Worm (Caenorhabditis elegans) whole organism, mixed stage, embryonic: ENCODE results near the gene str-45.

Experiments used
- bed-3 ChIP-seq: fragments of 200-800 bp; sonication (Bioruptor generic); optimal IDR thresholded peaks from 3 replicates; lab custom pipeline; 2018; ENCODE audit warnings: mild to moderate bottlenecking, missing genetic modification characterization, moderate library complexity, missing compliant biosample characterization
- ceh-39 ChIP-seq: fragments of 150-350 bp; optimal IDR thresholded peaks from 2 replicates; lab custom pipeline; 2014; ENCODE audit warnings: missing biosample characterization, missing genetic modification characterization
- ceh-83 ChIP-seq: fragments of 200-800 bp; sonication (Bioruptor generic); optimal IDR thresholded peaks from 2 replicates; lab custom pipeline; 2018; ENCODE audit warnings: mild to moderate bottlenecking, missing genetic modification characterization, missing compliant biosample characterization
- ces-1 ChIP-seq: fragments of 150-350 bp; optimal IDR thresholded peaks from 2 replicates; lab custom pipeline; 2014; ENCODE audit warnings: missing biosample characterization, missing genetic modification reagents, missing genetic modification characterization
- cnd-1 ChIP-seq: fragments of 200-800 bp; sonication (Bioruptor generic); optimal IDR thresholded peaks from 2 replicates; lab custom pipeline; 2018; ENCODE audit warnings: mild to moderate bottlenecking, missing genetic modification characterization, missing compliant biosample characterization
- drap-1 ChIP-seq: fragments of 200-800 bp; sonication (Bioruptor generic); optimal IDR thresholded peaks from 3 replicates; lab custom pipeline; 2018; ENCODE audit warnings: mild to moderate bottlenecking, missing genetic modification characterization, missing compliant biosample characterization
- elt-1 ChIP-seq: sonication (generic microtip); optimal IDR thresholded peaks from 2 replicates; lab custom pipeline; 2017; ENCODE audit warnings: missing genetic modification characterization, mild to moderate bottlenecking, missing compliant biosample characterization, antibody characterized with exemption, moderate library complexity, borderline replicate concordance; ENCODE audit not compliant: insufficient read depth
- flh-1 ChIP-seq: fragments of 200-800 bp; sonication (Bioruptor generic); optimal IDR thresholded peaks from 2 replicates; lab custom pipeline; 2018; ENCODE audit warnings: mild to moderate bottlenecking, missing genetic modification characterization, moderate library complexity, missing compliant biosample characterization
- ham-2 ChIP-seq: fragments of 200-800 bp; sonication (Bioruptor generic); optimal IDR thresholded peaks from 2 replicates; lab custom pipeline; 2018; ENCODE audit warnings: mild to moderate bottlenecking, missing genetic modification characterization, missing compliant biosample characterization
- hlh-1 ChIP-seq: fragments of 150-350 bp; optimal IDR thresholded peaks from 2 replicates; lab custom pipeline; 2014; ENCODE audit warnings: missing biosample characterization, missing genetic modification reagents, missing genetic modification characterization
- lin-13 ChIP-seq: fragments of 150-350 bp; optimal IDR thresholded peaks from 2 replicates; lab custom pipeline; 2014; ENCODE audit warnings: missing biosample characterization, missing genetic modification characterization
- lin-32 ChIP-seq: fragments of 200-800 bp; sonication (Bioruptor generic); optimal IDR thresholded peaks from 2 replicates; lab custom pipeline; 2018; ENCODE audit warnings: mild to moderate bottlenecking, missing genetic modification characterization, missing compliant biosample characterization
- lsy-2 ChIP-seq: fragments of 150-350 bp; optimal IDR thresholded peaks from 2 replicates; lab custom pipeline; 2014; ENCODE audit warnings: missing biosample characterization, missing genetic modification characterization
- mab-5 ChIP-seq: fragments of 150-350 bp; optimal IDR thresholded peaks from 2 replicates; lab custom pipeline; 2014; ENCODE audit warnings: missing biosample characterization, missing genetic modification characterization
- mep-1 ChIP-seq: fragments of 150-350 bp; optimal IDR thresholded peaks from 2 replicates; lab custom pipeline; 2017; ENCODE audit warnings: missing biosample characterization, missing genetic modification reagents, missing genetic modification characterization, inconsistent platforms
- mls-2 ChIP-seq: sonication (generic microtip); optimal IDR thresholded peaks from 2 replicates; lab custom pipeline; 2016; ENCODE audit warnings: mild to moderate bottlenecking, missing genetic modification characterization, moderate library complexity, missing compliant biosample characterization
- nhr-12 ChIP-seq: fragments of 150-350 bp; optimal IDR thresholded peaks from 2 replicates; lab custom pipeline; 2014; ENCODE audit warnings: missing biosample characterization, missing genetic modification characterization
- nhr-2 ChIP-seq: fragments of 150-350 bp; optimal IDR thresholded peaks from 2 replicates; lab custom pipeline; 2014; ENCODE audit warnings: missing biosample characterization, missing genetic modification characterization
- nhr-237 ChIP-seq: fragments of 150-350 bp; optimal IDR thresholded peaks from 2 replicates; lab custom pipeline; 2014; ENCODE audit warnings: missing biosample characterization, missing genetic modification characterization
- nhr-28 ChIP-seq: fragments of 150-350 bp; optimal IDR thresholded peaks from 2 replicates; lab custom pipeline; 2014; ENCODE audit warnings: missing biosample characterization, missing genetic modification characterization
- nhr-76 ChIP-seq: sonication (generic microtip); optimal IDR thresholded peaks from 2 replicates; lab custom pipeline; 2017; ENCODE audit warnings: missing biosample characterization, missing genetic modification characterization
- sem-2 ChIP-seq: fragments of 200-800 bp; sonication (Bioruptor generic); optimal IDR thresholded peaks from 2 replicates; lab custom pipeline; 2018; ENCODE audit warnings: mild to moderate bottlenecking, missing genetic modification characterization, missing compliant biosample characterization
- snpc-4 ChIP-seq: fragments of 150-350 bp; optimal IDR thresholded peaks from 2 replicates; lab custom pipeline; 2014; ENCODE audit warnings: missing biosample characterization, missing genetic modification characterization
- sptf-1 ChIP-seq: sonication (generic microtip); optimal IDR thresholded peaks from 2 replicates; lab custom pipeline; 2017; ENCODE audit warnings: mild to moderate bottlenecking, missing genetic modification characterization, moderate library complexity, missing compliant biosample characterization
- tbx-8 ChIP-seq: fragments of 200-800 bp; sonication (Bioruptor generic); optimal IDR thresholded peaks from 2 replicates; lab custom pipeline; 2018; ENCODE audit warnings: mild to moderate bottlenecking, missing genetic modification characterization, moderate library complexity, missing compliant biosample characterization
- unc-120 ChIP-seq: sonication (generic microtip); optimal IDR thresholded peaks from 2 replicates; lab custom pipeline; 2017; ENCODE audit warnings: missing genetic modification characterization, missing compliant biosample characterization; ENCODE audit not compliant: poor library complexity, severe bottlenecking
- unc-39 ChIP-seq: fragments of 150-350 bp; optimal IDR thresholded peaks from 2 replicates; lab custom pipeline; 2014; ENCODE audit warnings: missing biosample characterization, missing genetic modification characterization
- unc-62 ChIP-seq: fragments of 150-350 bp; optimal IDR thresholded peaks from 2 replicates; lab custom pipeline; 2014; ENCODE audit warnings: missing biosample characterization, missing genetic modification reagents, missing genetic modification characterization
- zip-8 ChIP-seq: fragments of 150-350 bp; optimal IDR thresholded peaks from 2 replicates; lab custom pipeline; 2014; ENCODE audit warnings: missing biosample characterization, missing genetic modification characterization
- ztf-11 ChIP-seq: fragments of 150-350 bp; optimal IDR thresholded peaks from 2 replicates; lab custom pipeline; 2014; ENCODE audit warnings: missing biosample characterization, missing genetic modification characterization

Gene str-45

DNA sequence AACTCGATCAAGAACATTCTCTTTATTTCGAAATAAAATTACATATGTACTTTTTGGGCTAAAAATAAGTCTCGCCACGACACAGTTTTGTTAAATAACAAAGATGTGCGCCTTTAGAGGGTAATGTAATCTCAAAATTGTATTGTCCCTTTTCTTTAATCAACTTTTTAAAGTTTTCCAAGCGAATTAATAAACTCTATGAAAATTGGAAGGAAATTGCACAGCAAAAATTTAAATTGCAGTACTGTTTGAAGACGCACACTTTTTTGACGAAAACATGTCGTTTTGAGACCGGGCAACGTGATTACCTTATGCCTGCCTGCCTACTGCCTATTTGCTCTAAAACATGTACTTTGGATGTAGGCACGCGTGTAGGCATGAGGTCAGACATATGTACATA is 33.2 kb downstream of the str-45 start:
- TF ChIP-seq lin-32 (no peak), flh-1 (GFP tag; lab: Kevin White, UChicago) (no peak), lsy-2 (tag; lab: Kevin White, UChicago) (no peak), nhr-12 (tag; lab: Kevin White, UChicago) (no peak), mab-5 (no peak), mep-1 (no peak), ztf-11 (no peak), unc-39 (no peak), snpc-4 (no peak)

DNA sequence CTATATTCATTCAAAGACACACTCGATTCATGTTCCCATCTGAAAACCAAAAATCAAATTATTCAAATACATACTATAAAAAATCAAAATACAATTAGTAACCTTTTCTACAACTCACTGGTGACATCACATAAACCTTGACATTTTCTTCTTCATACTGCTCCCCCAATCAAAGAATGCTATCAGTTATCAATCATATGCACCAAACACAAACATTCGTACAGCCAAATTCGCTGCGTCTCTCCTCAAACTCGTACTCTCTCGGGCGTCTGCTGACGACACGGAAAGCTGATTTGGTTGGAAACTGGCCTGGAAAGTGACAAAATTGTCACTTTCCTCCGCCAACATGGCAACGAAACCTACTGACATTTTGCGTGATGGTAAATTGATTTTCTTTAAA is 33.6 kb downstream of the str-45 start, which contains the start of gene plc-2:
Gene plc-2 (plus strand): TSS at position 196 of the 400 bp plus-strand sequence.
- TF ChIP-seq nhr-28 (tag; lab: Kevin White, UChicago) (no peak), nhr-76 (tag; lab: Kevin White, UChicago) (no peak), drap-1 (no peak), nhr-237 (tag; lab: Kevin White, UChicago) (no peak), unc-39 (no peak), hlh-1 (no peak), unc-120 (tag; lab: Kevin White, UChicago) (no peak), cnd-1 (tag; lab: Kevin White, UChicago) (no peak), nhr-2 (no peak), ceh-39 (tag; lab: Kevin White, UChicago) (no peak), ham-2 (GFP tag; lab: Kevin White, UChicago) (no peak), bed-3 (no peak), snpc-4 (no peak), ces-1 (GFP tag; lab: Kevin White, UChicago) (no peak), sptf-1 (no peak)

DNA sequence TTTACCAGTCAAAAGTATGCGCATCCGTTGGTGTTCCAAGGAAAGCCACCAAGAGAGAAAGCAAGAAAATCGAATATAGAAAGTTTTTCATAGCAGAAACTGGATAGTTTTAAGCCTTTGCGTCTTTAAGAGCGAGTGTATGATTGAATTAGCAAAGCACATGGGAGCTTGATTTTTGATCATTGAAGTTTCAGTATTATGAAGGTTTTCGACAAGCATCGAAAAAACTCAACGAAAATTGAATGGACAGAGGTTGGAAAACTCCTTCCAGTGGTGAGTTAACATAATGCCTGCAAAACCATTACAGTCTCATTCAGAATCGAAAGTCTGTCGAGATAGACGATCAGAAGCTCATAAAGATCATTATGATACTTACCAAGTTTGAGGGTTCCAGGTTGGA is 35.1 kb downstream of the str-45 start, which contains the start of gene Y75B12B.13:
Gene Y75B12B.13 (minus strand): TSS at position 101 of the 400 bp plus-strand sequence.
- no peak for TF ChIP-seq sem-2 (GFP tag; lab: Kevin White, UChicago)
- TF ChIP-seq lin-32: no peak
- no peak for TF ChIP-seq ceh-39 (tag; lab: Kevin White, UChicago)
- no peak for TF ChIP-seq mls-2 (tag; lab: Kevin White, UChicago)
- TF ChIP-seq flh-1 (GFP tag; lab: Kevin White, UChicago): no peak
- no peak for TF ChIP-seq nhr-237 (tag; lab: Kevin White, UChicago)
- no peak for TF ChIP-seq hlh-1
- TF ChIP-seq mab-5: no peak
- no peak for TF ChIP-seq nhr-28 (tag; lab: Kevin White, UChicago)

DNA sequence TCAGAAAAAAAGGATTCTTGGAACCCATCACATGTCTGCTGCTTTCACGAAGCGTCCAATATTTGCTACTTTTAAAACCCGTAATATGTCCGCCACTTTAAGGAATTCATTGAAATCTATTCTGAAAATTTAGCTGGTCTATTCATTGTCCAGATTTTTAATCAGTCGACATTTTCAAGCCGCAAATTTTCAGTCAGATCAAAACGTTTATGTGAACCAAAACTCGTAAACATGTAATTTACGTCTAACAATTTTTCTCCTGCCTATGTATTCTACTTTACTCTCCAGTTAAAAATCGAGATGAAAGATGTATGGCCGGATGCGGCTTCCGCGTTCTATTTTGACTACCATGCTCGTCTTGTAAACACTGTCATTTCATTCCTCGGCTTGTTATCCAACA is 39.2 kb downstream of the str-45 start, which contains the start of gene srw-1:
Gene srw-1 (plus strand): TSS at position 301 of the 400 bp plus-strand sequence.
- TF ChIP-seq ztf-11 (no peak), ceh-83 (GFP tag; lab: Kevin White, UChicago) (no peak), ceh-39 (tag; lab: Kevin White, UChicago) (no peak), mab-5 (no peak), sem-2 (GFP tag; lab: Kevin White, UChicago) (no peak), tbx-8 (GFP tag; lab: Kevin White, UChicago) (no peak), nhr-237 (tag; lab: Kevin White, UChicago) (no peak), mep-1 (no peak), ham-2 (GFP tag; lab: Kevin White, UChicago) (no peak), lin-13 (tag; lab: Kevin White, UChicago) (no peak), unc-39 (no peak)
- TF ChIP-seq, all 35 proteins: peak for 0

DNA sequence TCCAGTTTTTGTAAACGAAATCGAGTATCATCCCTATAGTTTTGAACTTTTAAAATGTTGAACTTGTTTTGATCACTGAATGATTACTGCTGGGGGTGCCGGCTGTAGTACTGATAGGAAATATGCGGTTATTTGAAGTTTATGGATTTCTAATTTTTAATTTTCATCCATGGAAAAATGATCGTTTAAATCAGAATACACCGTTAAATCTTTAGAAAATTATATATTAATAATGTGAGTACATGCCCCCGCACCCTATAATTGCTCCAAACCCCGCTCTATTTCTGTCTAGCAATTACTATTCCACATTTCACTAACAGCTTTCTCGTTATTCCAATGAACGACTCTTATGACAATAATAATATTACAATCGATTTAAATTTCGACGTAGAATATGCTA is 41.0 kb downstream of the str-45 start, which contains the start of gene Y75B12B.10:
Gene Y75B12B.10 (plus strand): TSS at position 301 of the 400 bp plus-strand sequence.
- no peak for TF ChIP-seq nhr-237 (tag; lab: Kevin White, UChicago)
- TF ChIP-seq unc-120 (tag; lab: Kevin White, UChicago): no peak
- TF ChIP-seq ces-1 (GFP tag; lab: Kevin White, UChicago): no peak
- no peak for TF ChIP-seq drap-1
- no peak for TF ChIP-seq elt-1 (tag; lab: Kevin White, UChicago)
- TF ChIP-seq ztf-11: no peak
- TF ChIP-seq unc-62: no peak
- TF ChIP-seq nhr-28 (tag; lab: Kevin White, UChicago): no peak
- no peak for TF ChIP-seq nhr-76 (tag; lab: Kevin White, UChicago)
- TF ChIP-seq lin-32: no peak
- TF ChIP-seq zip-8: no peak
- TF ChIP-seq sptf-1: no peak
- TF ChIP-seq nhr-2: no peak
